Fruit fly (Drosophila melanogaster): ENCODE data around the gene LIMK1.

The LIMK1 gene

dm6 chrX:12581894-12582293 lies 10.1 kb downstream of the LIMK1 start:
- TF ChIP-seq kay (GFP tag; ENCODE audit: borderline replicate concordance): no peak
- no peak for TF ChIP-seq CG14711 (tag; optimal IDR thresholded peaks at IDR 0.05)
- TF ChIP-seq cic (GFP tag; optimal IDR thresholded peaks at IDR 0.05): no peak
- TF ChIP-seq Mnt (GFP tag; optimal IDR thresholded peaks at IDR 0.05): no peak
- no peak for TF ChIP-seq tj (GFP tag; optimal IDR thresholded peaks at IDR 0.05)
- no peak for TF ChIP-seq CG1620 (GFP tag; optimal IDR thresholded peaks at IDR 0.05)
- TF ChIP-seq CG12768 (GFP tag; optimal IDR thresholded peaks at IDR 0.05): no peak
- no peak for TF ChIP-seq ovo (GFP tag; optimal IDR thresholded peaks at IDR 0.05)
- TF ChIP-seq cnc (optimal IDR thresholded peaks at IDR 0.05): no peak
- TF ChIP-seq CG33017 (tag; optimal IDR thresholded peaks at IDR 0.05): no peak
- no peak for TF ChIP-seq Hr96 (GFP tag; optimal IDR thresholded peaks at IDR 0.05)
- no peak for TF ChIP-seq CG7101 (tag; optimal IDR thresholded peaks at IDR 0.05)
- TF ChIP-seq CG11617 (GFP tag; optimal IDR thresholded peaks at IDR 0.05): no peak
- no peak for TF ChIP-seq Crg-1 (GFP tag; optimal IDR thresholded peaks at IDR 0.05)
- no peak for TF ChIP-seq toe (GFP tag; optimal IDR thresholded peaks at IDR 0.05)

- TF ChIP-seq Crg-1 (GFP tag; optimal IDR thresholded peaks at IDR 0.05) (no peak), CG11617 (GFP tag; optimal IDR thresholded peaks at IDR 0.05) (no peak)
Measured at dm6 chrX:12581305-12581676, 10.7 kb downstream of the LIMK1 start.

dm6 chrX:12580498-12581304 lies 11.3 kb downstream of the LIMK1 start:
- TF ChIP-seq CG5204 (GFP tag; optimal IDR thresholded peaks at IDR 0.05): no peak
- TF ChIP-seq cic (GFP tag; optimal IDR thresholded peaks at IDR 0.05): peak; percentile 56
- TF ChIP-seq CG12768 (GFP tag; optimal IDR thresholded peaks at IDR 0.05): no peak
- no peak for TF ChIP-seq Crg-1 (GFP tag; optimal IDR thresholded peaks at IDR 0.05)
- TF ChIP-seq Mnt (GFP tag; optimal IDR thresholded peaks at IDR 0.05): peak; percentile 68
- peak; percentile 92 for TF ChIP-seq pad (GFP tag; optimal IDR thresholded peaks at IDR 0.05)
- no peak for TF ChIP-seq bab1 (GFP tag; optimal IDR thresholded peaks at IDR 0.05)
- no peak for TF ChIP-seq cnc (optimal IDR thresholded peaks at IDR 0.05)
- peak; percentile 6 for TF ChIP-seq ovo (GFP tag; optimal IDR thresholded peaks at IDR 0.05)
- peak; percentile 21 for TF ChIP-seq CG33017 (tag; optimal IDR thresholded peaks at IDR 0.05)
- TF ChIP-seq kay (GFP tag; ENCODE audit: borderline replicate concordance): no peak
- TF ChIP-seq tj (GFP tag; optimal IDR thresholded peaks at IDR 0.05): no peak
- no peak for TF ChIP-seq CG1620 (GFP tag; optimal IDR thresholded peaks at IDR 0.05)
- TF ChIP-seq CG7045 (GFP tag; optimal IDR thresholded peaks at IDR 0.05): no peak
- peak; percentile 14 for TF ChIP-seq Hr96 (GFP tag; optimal IDR thresholded peaks at IDR 0.05)
- peak; percentile 42 for TF ChIP-seq CG7101 (tag; optimal IDR thresholded peaks at IDR 0.05)
- no peak for TF ChIP-seq CG14711 (tag; optimal IDR thresholded peaks at IDR 0.05)
- TF ChIP-seq Clk (GFP tag; optimal IDR thresholded peaks at IDR 0.05): no peak
- no peak for TF ChIP-seq CG11617 (GFP tag; optimal IDR thresholded peaks at IDR 0.05)
- TF ChIP-seq toe (GFP tag; optimal IDR thresholded peaks at IDR 0.05): no peak

dm6 chrX:12580040-12580497 lies 11.9 kb downstream of the LIMK1 start:
- peak; percentile 74 for TF ChIP-seq Mnt (GFP tag; optimal IDR thresholded peaks at IDR 0.05)
- TF ChIP-seq tj (GFP tag; optimal IDR thresholded peaks at IDR 0.05): peak; percentile 81
- peak; percentile 15 for TF ChIP-seq bab1 (GFP tag; optimal IDR thresholded peaks at IDR 0.05)
- TF ChIP-seq CG7045 (GFP tag; optimal IDR thresholded peaks at IDR 0.05): no peak

- TF ChIP-seq kay (GFP tag; ENCODE audit: borderline replicate concordance) (no peak), ovo (GFP tag; optimal IDR thresholded peaks at IDR 0.05) (peak; percentile 22), Clk (GFP tag; optimal IDR thresholded peaks at IDR 0.05) (peak; percentile 82), cic (GFP tag; optimal IDR thresholded peaks at IDR 0.05) (no peak), Hr96 (GFP tag; optimal IDR thresholded peaks at IDR 0.05) (peak; percentile 50), CG33017 (tag; optimal IDR thresholded peaks at IDR 0.05) (peak; percentile 89), Mnt (GFP tag; optimal IDR thresholded peaks at IDR 0.05) (no peak), CG12768 (GFP tag; optimal IDR thresholded peaks at IDR 0.05) (peak; percentile 82), CG7101 (tag; optimal IDR thresholded peaks at IDR 0.05) (peak; percentile 96), bab1 (GFP tag; optimal IDR thresholded peaks at IDR 0.05) (peak; percentile 78), cnc (optimal IDR thresholded peaks at IDR 0.05) (no peak), CG5204 (GFP tag; optimal IDR thresholded peaks at IDR 0.05) (peak; percentile 89), CG1620 (GFP tag; optimal IDR thresholded peaks at IDR 0.05) (peak; percentile 85), Crg-1 (GFP tag; optimal IDR thresholded peaks at IDR 0.05) (peak; percentile 81), pad (GFP tag; optimal IDR thresholded peaks at IDR 0.05) (peak; percentile 56), toe (GFP tag; optimal IDR thresholded peaks at IDR 0.05) (peak; percentile 79), tj (GFP tag; optimal IDR thresholded peaks at IDR 0.05) (no peak), CG7045 (GFP tag; optimal IDR thresholded peaks at IDR 0.05) (peak; percentile 86), CG11617 (GFP tag; optimal IDR thresholded peaks at IDR 0.05) (peak; percentile 93), CG14711 (tag; optimal IDR thresholded peaks at IDR 0.05) (peak; percentile 89)
Measured at dm6 chrX:12579506-12579999, 12.4 kb downstream of the LIMK1 start.

- TF ChIP-seq Mnt (GFP tag; optimal IDR thresholded peaks at IDR 0.05) (peak; percentile 72), cnc (optimal IDR thresholded peaks at IDR 0.05) (no peak), CG11617 (GFP tag; optimal IDR thresholded peaks at IDR 0.05) (peak; percentile 47), CG14711 (tag; optimal IDR thresholded peaks at IDR 0.05) (peak; percentile 55), CG12768 (GFP tag; optimal IDR thresholded peaks at IDR 0.05) (no peak), kay (GFP tag; ENCODE audit: borderline replicate concordance) (no peak), CG33017 (tag; optimal IDR thresholded peaks at IDR 0.05) (peak; percentile 5), ovo (GFP tag; optimal IDR thresholded peaks at IDR 0.05) (peak; percentile 87), CG1620 (GFP tag; optimal IDR thresholded peaks at IDR 0.05) (peak; percentile 24), CG7101 (tag; optimal IDR thresholded peaks at IDR 0.05) (peak; percentile 57), cic (GFP tag; optimal IDR thresholded peaks at IDR 0.05) (peak; percentile 91), toe (GFP tag; optimal IDR thresholded peaks at IDR 0.05) (no peak), Clk (GFP tag; optimal IDR thresholded peaks at IDR 0.05) (no peak), Hr96 (GFP tag; optimal IDR thresholded peaks at IDR 0.05) (peak; percentile 7), Crg-1 (GFP tag; optimal IDR thresholded peaks at IDR 0.05) (no peak), bab1 (GFP tag; optimal IDR thresholded peaks at IDR 0.05) (peak; percentile 11), CG7045 (GFP tag; optimal IDR thresholded peaks at IDR 0.05) (no peak), pad (GFP tag; optimal IDR thresholded peaks at IDR 0.05) (peak; percentile 91), CG5204 (GFP tag; optimal IDR thresholded peaks at IDR 0.05) (peak; percentile 32), tj (GFP tag; optimal IDR thresholded peaks at IDR 0.05) (no peak)
Measured at dm6 chrX:12578701-12579372, 13.2 kb downstream of the LIMK1 start.
